Worm (Caenorhabditis elegans): ENCODE results near the gene C13A2.5.

Gene C13A2.5

ce11 chrV:7236694-7237093 lies 38.9 kb upstream of the C13A2.5 start:
- TF ChIP-seq rnt-1 (tag; optimal IDR thresholded peaks at IDR 0.05) (no peak), syd-9 (tag; optimal IDR thresholded peaks at IDR 0.05) (no peak), lim-6 (tag; optimal IDR thresholded peaks at IDR 0.05) (no peak), elt-4 (tag; optimal IDR thresholded peaks at IDR 0.05) (no peak), ceh-31 (tag; optimal IDR thresholded peaks at IDR 0.05) (no peak), fkh-6 (tag; optimal IDR thresholded peaks at IDR 0.05) (no peak)

ce11 chrV:7237094-7237132 lies 38.7 kb upstream of the C13A2.5 start, which contains the start of gene hpo-9:
Gene hpo-9, minus strand, starts transcription at chrV:7237130.
- TF ChIP-seq rnt-1 (tag; optimal IDR thresholded peaks at IDR 0.05): no peak
- no peak for TF ChIP-seq madf-2 (tag; optimal IDR thresholded peaks at IDR 0.05)
- no peak for TF ChIP-seq sdc-2 (tag; optimal IDR thresholded peaks at IDR 0.05)
- TF ChIP-seq hlh-13 (GFP tag; optimal IDR thresholded peaks at IDR 0.05): no peak
- no peak for TF ChIP-seq pha-2 (tag; optimal IDR thresholded peaks at IDR 0.05)
- no peak for TF ChIP-seq tbx-2 (tag; optimal IDR thresholded peaks at IDR 0.05)

- TF ChIP-seq nhr-232 (tag; optimal IDR thresholded peaks at IDR 0.05): no peak
- no peak for TF ChIP-seq lim-6 (tag; optimal IDR thresholded peaks at IDR 0.05)
- no peak for TF ChIP-seq mec-3 (tag; optimal IDR thresholded peaks at IDR 0.05; ENCODE audit: borderline replicate concordance)
- TF ChIP-seq pat-9 (tag; optimal IDR thresholded peaks at IDR 0.05): no peak
- no peak for TF ChIP-seq pros-1 (tag; optimal IDR thresholded peaks at IDR 0.05)
- no peak for TF ChIP-seq ceh-22 (tag; optimal IDR thresholded peaks at IDR 0.05)
- TF ChIP-seq ceh-18 (tag; optimal IDR thresholded peaks at IDR 0.05): peak; percentile 58
- TF ChIP-seq eyg-1 (tag; optimal IDR thresholded peaks at IDR 0.05): no peak
- TF ChIP-seq che-1 (tag; optimal IDR thresholded peaks at IDR 0.05): no peak
- no peak for TF ChIP-seq ceh-34 (tag; optimal IDR thresholded peaks at IDR 0.05)
- TF ChIP-seq elt-2 (tag; optimal IDR thresholded peaks at IDR 0.05): peak; percentile 36
- TF ChIP-seq ceh-31 (tag; optimal IDR thresholded peaks at IDR 0.05): peak; percentile 57
- TF ChIP-seq ceh-45 (GFP tag; IDR thresholded peaks at IDR 0.05): no peak
- no peak for TF ChIP-seq pha-4 (tag; optimal IDR thresholded peaks at IDR 0.05)
- TF ChIP-seq pax-1 (tag; optimal IDR thresholded peaks at IDR 0.05): peak; percentile 74
- no peak for TF ChIP-seq lin-11 (tag; optimal IDR thresholded peaks at IDR 0.05)
- TF ChIP-seq nfya-1 (tag; optimal IDR thresholded peaks at IDR 0.05): peak; percentile 82
- no peak for TF ChIP-seq ahr-1 (tag; optimal IDR thresholded peaks at IDR 0.05)
- no peak for TF ChIP-seq syd-9 (tag; optimal IDR thresholded peaks at IDR 0.05)
- TF ChIP-seq gmeb-2 (tag; optimal IDR thresholded peaks at IDR 0.05): no peak
- peak; percentile 59 for TF ChIP-seq unc-42 (tag; optimal IDR thresholded peaks at IDR 0.05)
- peak; percentile 7 for TF ChIP-seq ztf-16 (tag; optimal IDR thresholded peaks at IDR 0.05)
- TF ChIP-seq ceh-14 (tag; optimal IDR thresholded peaks at IDR 0.05): peak; percentile 25
- no peak for TF ChIP-seq unc-86 (tag; optimal IDR thresholded peaks at IDR 0.05)
- TF ChIP-seq hlh-15 (tag; optimal IDR thresholded peaks at IDR 0.05): no peak
- TF ChIP-seq rnt-1 (tag; optimal IDR thresholded peaks at IDR 0.05): no peak
- TF ChIP-seq sdc-2 (tag; optimal IDR thresholded peaks at IDR 0.05): no peak
- no peak for TF ChIP-seq ceh-6 (GFP tag; optimal IDR thresholded peaks at IDR 0.05)
Observed at ce11 chrV:7237133-7237532, 38.5 kb upstream of the C13A2.5 start, which contains the start of gene hyls-1. Gene hyls-1, plus strand, starts transcription at chrV:7237381.

- TF ChIP-seq pha-4 (tag; optimal IDR thresholded peaks at IDR 0.05): no peak
Observed at ce11 chrV:7239471-7239870, 36.1 kb upstream of the C13A2.5 start, which contains the start of gene C05C8.1. Gene C05C8.1, plus strand, starts transcription at chrV:7239771.

- TF ChIP-seq ttx-3 (tag; optimal IDR thresholded peaks at IDR 0.05) (no peak), ahr-1 (tag; optimal IDR thresholded peaks at IDR 0.05) (no peak), C08G9.2 (tag; optimal IDR thresholded peaks at IDR 0.05) (no peak), K09A11.1 (tag; optimal IDR thresholded peaks at IDR 0.05; ENCODE audit: insufficient read depth) (no peak)
Observed at ce11 chrV:7246951-7247350, 28.6 kb upstream of the C13A2.5 start, which contains the start of gene C05C8.7. Gene C05C8.7, minus strand, starts transcription at chrV:7247050.
